Worm (Caenorhabditis elegans) whole organism, L4 larva: ENCODE results near the gene eri-9.

Source experiments
- F37D6.2 ChIP-seq: sonication (generic microtip); optimal IDR thresholded peaks from 2 replicates; lab custom pipeline; 2016; ENCODE audit warnings: mild to moderate bottlenecking, missing genetic modification characterization, missing compliant biosample characterization
- F44E2.7 ChIP-seq: fragments of 200-800 bp; sonication (Bioruptor generic); IDR thresholded peaks from 2 replicates; pipeline ENCODE4 v2.1.2; 2022; ENCODE audit warnings: missing genetic modification characterization, missing compliant biosample characterization
- F49E8.2 ChIP-seq: sonication (generic microtip); optimal IDR thresholded peaks from 2 replicates; lab custom pipeline; 2016; ENCODE audit warnings: missing compliant biosample characterization, mild to moderate bottlenecking, missing genetic modification characterization, borderline replicate concordance
- R02D3.7 ChIP-seq: fragments of 150-350 bp; sonication (generic microtip); optimal IDR thresholded peaks from 3 replicates; lab custom pipeline; 2014; ENCODE audit warnings: missing biosample characterization, missing genetic modification characterization
- T20F7.1 ChIP-seq: fragments of 200-800 bp; sonication (Bioruptor generic); optimal IDR thresholded peaks from 2 replicates; lab custom pipeline; 2018; ENCODE audit warnings: mild to moderate bottlenecking, missing genetic modification characterization, missing compliant biosample characterization
- T26A8.4 ChIP-seq: fragments of 200-800 bp; sonication (Bioruptor generic); IDR thresholded peaks from 2 replicates; pipeline ENCODE4 v1.3.6; 2022; ENCODE audit warnings: missing genetic modification characterization, missing compliant biosample characterization
- Y105C5A.15 ChIP-seq: fragments of 200-800 bp; sonication (Bioruptor generic); IDR thresholded peaks from 2 replicates; pipeline ENCODE4 v1.3.6; 2022; ENCODE audit warnings: missing genetic modification characterization, missing compliant biosample characterization
- Y75B8A.6 ChIP-seq: fragments of 200-800 bp; sonication (Bioruptor generic); IDR thresholded peaks from 2 replicates; pipeline ENCODE4 v1.3.6; 2022; ENCODE audit warnings: missing genetic modification reagents, missing genetic modification characterization, missing compliant biosample characterization
- ZK546.5 ChIP-seq, 2 experiments: sonication (generic microtip); optimal IDR thresholded peaks; 2 replicates each; lab custom pipeline; 2017; ENCODE audit warnings: missing biosample characterization in 2 of 2, missing genetic modification characterization in 2 of 2
- aha-1 ChIP-seq: fragments of 150-350 bp; peaks from one replicate; lab custom pipeline; 2014; ENCODE audit warnings: missing biosample characterization, missing genetic modification characterization
- attf-4 ChIP-seq: sonication (generic microtip); optimal IDR thresholded peaks from 3 replicates; lab custom pipeline; 2017; ENCODE audit warnings: missing biosample characterization, missing genetic modification characterization
- ceh-28 ChIP-seq: fragments of 150-350 bp; optimal IDR thresholded peaks from 2 replicates; lab custom pipeline; 2014; ENCODE audit warnings: missing biosample characterization, missing genetic modification reagents, missing genetic modification characterization
- ces-1 ChIP-seq: fragments of 150-350 bp; sonication (generic microtip); optimal IDR thresholded peaks from 4 replicates; lab custom pipeline; 2014; ENCODE audit warnings: missing biosample characterization, missing genetic modification reagents, missing genetic modification characterization
- cey-2 ChIP-seq: sonication (generic microtip); optimal IDR thresholded peaks from 3 replicates; lab custom pipeline; 2017; ENCODE audit warnings: missing genetic modification characterization, mild to moderate bottlenecking, missing compliant biosample characterization, antibody characterized with exemption, borderline replicate concordance; ENCODE audit not compliant: insufficient read depth
- daf-19 ChIP-seq: fragments of 200-800 bp; sonication (Bioruptor generic); conservative IDR thresholded peaks from 2 replicates; pipeline ENCODE4 v1.3.6; 2022; ENCODE audit warnings: missing genetic modification characterization, missing compliant biosample characterization
- daf-8 ChIP-seq: fragments of 200-800 bp; sonication (Bioruptor generic); IDR thresholded peaks from 2 replicates; pipeline ENCODE4 v1.3.6; 2022; ENCODE audit warnings: missing genetic modification characterization, missing compliant biosample characterization
- dmd-9 ChIP-seq: fragments of 200-800 bp; sonication (Bioruptor generic); IDR thresholded peaks from 2 replicates; pipeline ENCODE4 v1.3.6; 2022; ENCODE audit warnings: missing genetic modification reagents, missing genetic modification characterization, missing compliant biosample characterization
- dve-1 ChIP-seq: sonication (generic microtip); optimal IDR thresholded peaks from 2 replicates; lab custom pipeline; 2017; ENCODE audit warnings: antibody characterized with exemption, mild to moderate bottlenecking, missing genetic modification characterization, missing compliant biosample characterization; ENCODE audit not compliant: insufficient read depth
- egl-27 ChIP-seq: sonication (generic microtip); optimal IDR thresholded peaks from 3 replicates; lab custom pipeline; 2017; ENCODE audit warnings: missing biosample characterization, missing genetic modification reagents, missing genetic modification characterization
- egl-43 ChIP-seq: fragments of 200-800 bp; sonication (Bioruptor generic); IDR thresholded peaks from 2 replicates; pipeline ENCODE4 v1.3.6; 2022; ENCODE audit warnings: missing genetic modification reagents, missing genetic modification characterization, missing compliant biosample characterization
- hif-1 ChIP-seq, 2 experiments: sonication (generic microtip); optimal IDR thresholded peaks; 2 replicates each; lab custom pipeline; 2016 to 2017; ENCODE audit warnings: missing compliant biosample characterization in 2 of 2, missing genetic modification characterization in 2 of 2, missing genetic modification reagents in 2 of 2, missing genotype in 2 of 2, mild to moderate bottlenecking in 1 of 2
- hlh-11 ChIP-seq: fragments of 200-800 bp; sonication (Bioruptor generic); optimal IDR thresholded peaks from 2 replicates; lab custom pipeline; 2018; ENCODE audit warnings: mild to moderate bottlenecking, missing genetic modification characterization, missing compliant biosample characterization
- hlh-30 ChIP-seq: sonication (generic microtip); optimal IDR thresholded peaks from 2 replicates; lab custom pipeline; 2017; ENCODE audit warnings: antibody characterized with exemption, mild to moderate bottlenecking, missing genetic modification characterization, missing compliant biosample characterization; ENCODE audit not compliant: insufficient read depth
- lim-7 ChIP-seq: fragments of 200-800 bp; sonication (Bioruptor generic); IDR thresholded peaks from 2 replicates; pipeline ENCODE4 v1.3.6; 2022; ENCODE audit warnings: missing genetic modification characterization, missing compliant biosample characterization
- lin-29 ChIP-seq: fragments of 200-800 bp; sonication (Bioruptor generic); IDR thresholded peaks from 2 replicates; pipeline ENCODE4 v1.3.6; 2022; ENCODE audit warnings: missing genetic modification reagents, missing genetic modification characterization, missing compliant biosample characterization
- lin-38 ChIP-seq: fragments of 200-800 bp; sonication (Bioruptor generic); IDR thresholded peaks from 2 replicates; pipeline ENCODE4 v1.3.6; 2022; ENCODE audit warnings: missing genetic modification reagents, missing genetic modification characterization, missing compliant biosample characterization
- madf-5 ChIP-seq, 2 experiments: fragments of 200-800 bp; sonication (Bioruptor generic); IDR thresholded peaks; 2 replicates each; pipeline ENCODE4 v1.3.6; 2022; ENCODE audit warnings: missing compliant biosample characterization in 2 of 2, missing genetic modification characterization in 2 of 2
- mep-1 ChIP-seq: fragments of 150-350 bp; sonication (generic microtip); optimal IDR thresholded peaks from 3 replicates; lab custom pipeline; 2014; ENCODE audit warnings: missing biosample characterization, missing genetic modification characterization
- nhr-10 ChIP-seq: fragments of 150-350 bp; optimal IDR thresholded peaks from 2 replicates; lab custom pipeline; 2014; ENCODE audit warnings: missing biosample characterization, missing genetic modification characterization
- nhr-11 ChIP-seq: fragments of 150-350 bp; optimal IDR thresholded peaks from 2 replicates; lab custom pipeline; 2014; ENCODE audit warnings: missing biosample characterization, missing genetic modification characterization
- nhr-42 ChIP-seq: fragments of 200-800 bp; sonication (Bioruptor generic); IDR thresholded peaks from 2 replicates; pipeline ENCODE4 v1.3.6; 2022; ENCODE audit warnings: missing genetic modification characterization, missing compliant biosample characterization
- nhr-76 ChIP-seq: fragments of 150-350 bp; optimal IDR thresholded peaks from 2 replicates; lab custom pipeline; 2014; ENCODE audit warnings: missing biosample characterization, missing genetic modification characterization
- nhr-77 ChIP-seq: fragments of 150-350 bp; optimal IDR thresholded peaks from 2 replicates; lab custom pipeline; 2014; ENCODE audit warnings: missing biosample characterization, missing genetic modification characterization
- php-3 ChIP-seq: fragments of 200-800 bp; sonication (Bioruptor generic); IDR thresholded peaks from 2 replicates; pipeline ENCODE4 v1.3.6; 2022; ENCODE audit warnings: missing genetic modification reagents, missing genetic modification characterization, missing compliant biosample characterization
- pqm-1 ChIP-seq: sonication (generic microtip); optimal IDR thresholded peaks from 2 replicates; lab custom pipeline; 2017; ENCODE audit warnings: missing biosample characterization, missing genetic modification characterization
- saeg-2 ChIP-seq: fragments of 200-800 bp; sonication (Bioruptor generic); IDR thresholded peaks from 2 replicates; pipeline ENCODE4 v1.3.6; 2022; ENCODE audit warnings: missing genetic modification reagents, missing genetic modification characterization, missing compliant biosample characterization
- sdz-12 ChIP-seq: fragments of 200-800 bp; sonication (Bioruptor generic); optimal IDR thresholded peaks from 2 replicates; lab custom pipeline; 2018; ENCODE audit warnings: mild to moderate bottlenecking, missing genetic modification characterization, missing compliant biosample characterization
- spr-1 ChIP-seq: sonication (generic microtip); optimal IDR thresholded peaks from 2 replicates; lab custom pipeline; 2016; ENCODE audit warnings: mild to moderate bottlenecking, missing genetic modification characterization, missing compliant biosample characterization
- spr-3 ChIP-seq: fragments of 200-800 bp; sonication (Bioruptor generic); optimal IDR thresholded peaks from 2 replicates; lab custom pipeline; 2018; ENCODE audit warnings: mild to moderate bottlenecking, missing genetic modification characterization, missing compliant biosample characterization
- tag-97 ChIP-seq: fragments of 200-800 bp; sonication (Bioruptor generic); IDR thresholded peaks from 2 replicates; pipeline ENCODE4 v1.3.6; 2022; ENCODE audit warnings: missing genetic modification characterization, missing compliant biosample characterization
- unc-62 ChIP-seq, 3 experiments: fragments of 150-350 bp in 1 of 3; sonication (generic microtip); optimal IDR thresholded peaks in 2 of 3; peaks in 1 of 3; 1 replicate in 1 of 3; 2 replicates in 2 of 3; lab custom pipeline; 2014 to 2017; ENCODE audit warnings: missing biosample characterization in 3 of 3, missing genetic modification characterization in 3 of 3, missing genetic modification reagents in 3 of 3, missing genotype in 1 of 3
- zag-1 ChIP-seq: fragments of 150-350 bp; optimal IDR thresholded peaks from 2 replicates; lab custom pipeline; 2014; ENCODE audit warnings: missing biosample characterization, missing genetic modification characterization
- zfp-2 ChIP-seq: sonication (generic microtip); optimal IDR thresholded peaks from 2 replicates; lab custom pipeline; 2016; ENCODE audit warnings: mild to moderate bottlenecking, missing genetic modification characterization, missing compliant biosample characterization
- zfp-3 ChIP-seq: fragments of 200-800 bp; sonication (Bioruptor generic); conservative IDR thresholded peaks from 2 replicates; pipeline ENCODE4 v1.3.6; 2022; ENCODE audit warnings: missing genetic modification reagents, missing genetic modification characterization, missing compliant biosample characterization
- zip-11 ChIP-seq: fragments of 200-800 bp; sonication (Bioruptor generic); IDR thresholded peaks from 2 replicates; pipeline ENCODE4 v1.3.6; 2022; ENCODE audit warnings: missing genetic modification characterization, missing compliant biosample characterization

The eri-9 gene

DNA sequence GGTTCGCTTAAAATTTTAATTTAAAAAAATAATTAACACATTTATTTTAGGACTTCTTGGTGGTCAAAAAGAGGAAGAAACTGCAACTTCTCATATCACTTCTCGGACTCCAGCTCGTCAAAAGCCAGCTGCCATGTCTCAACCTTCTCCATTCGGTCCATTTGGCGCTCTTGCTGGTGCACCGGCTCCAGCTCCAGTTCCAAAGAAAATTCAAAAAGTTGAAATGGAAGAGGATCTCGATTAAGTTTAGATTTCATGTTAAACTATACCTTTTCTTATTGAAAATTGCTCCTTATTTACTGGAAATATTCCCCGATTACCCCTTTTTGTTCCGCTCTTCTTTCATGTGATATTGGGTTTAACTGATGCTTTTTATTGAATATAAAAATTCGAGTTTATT lies 18.5 kb upstream of the eri-9 start:
- TF ChIP-seq mep-1 (tag; lab: Kevin White, UChicago) (no peak), aha-1 (tag; lab: Kevin White, UChicago) (peak; percentile 93)

DNA sequence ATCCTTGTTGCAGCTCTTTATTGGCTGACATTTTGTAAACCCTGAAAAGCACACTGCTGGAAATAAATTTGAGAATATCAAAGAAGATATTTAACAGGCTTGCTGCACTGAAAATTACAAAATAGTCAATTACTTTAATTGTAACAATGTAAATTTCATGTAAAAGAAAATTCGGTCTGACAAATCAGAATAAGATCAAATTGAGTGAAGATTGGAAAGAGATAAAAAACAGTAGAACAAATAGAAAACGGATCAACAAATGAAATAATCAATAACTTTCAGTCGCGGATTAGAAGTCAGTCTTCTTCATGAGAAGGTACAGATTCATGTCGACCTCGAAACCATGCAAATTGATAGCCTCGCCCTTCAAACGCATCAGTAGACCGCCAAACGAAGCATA lies 15.2 kb upstream of the eri-9 start, which contains the start of gene rars-1:
Gene rars-1 (minus strand): TSS at position 101 of the 400 bp plus-strand sequence.
- TF ChIP-seq T26A8.4 (GFP tag; lab: Robert Waterston, UW) (no peak), unc-62 (GFP tag; optimal IDR thresholded peaks at IDR 0.05 in 1 of 2; lab: Kevin White, UChicago) (peak in 1 of 2 experiments; percentile 57), unc-62 (tag; optimal IDR thresholded peaks at IDR 0.05; lab: Kevin White, UChicago) (no peak)

DNA sequence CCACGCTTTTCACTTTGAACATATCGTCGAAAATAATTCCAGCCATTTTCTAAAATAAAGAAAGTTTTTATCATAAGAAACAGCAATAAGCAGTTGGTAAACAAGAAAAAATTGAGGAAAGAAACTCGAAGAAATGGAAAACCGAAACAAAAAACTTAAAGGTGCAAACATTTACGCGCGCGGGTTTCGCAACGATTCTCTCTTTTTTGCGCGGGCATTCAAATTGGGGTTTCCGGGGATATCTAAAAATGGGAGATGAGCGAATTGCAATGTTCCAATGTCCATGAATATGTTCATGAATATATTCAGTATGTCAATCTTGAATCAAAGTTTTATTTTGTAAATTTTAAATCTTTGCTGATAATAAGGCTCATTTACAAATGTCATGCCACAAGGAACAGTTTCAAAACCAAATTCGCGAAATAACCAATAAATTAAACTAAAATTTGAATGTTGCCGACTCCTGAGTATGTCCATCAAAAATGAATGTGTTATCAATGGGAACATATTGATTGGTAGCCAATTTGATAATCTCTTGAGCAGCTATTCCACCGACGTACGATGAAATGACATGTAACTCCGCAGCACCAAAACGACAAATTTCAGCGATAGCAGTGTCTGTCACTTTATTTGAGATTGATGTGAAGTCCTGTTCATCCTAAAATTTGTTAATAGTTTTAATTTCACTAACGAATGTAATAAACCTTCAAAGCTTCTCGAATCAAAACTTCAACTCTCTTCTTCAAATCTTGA lies 14.1 kb upstream of the eri-9 start, which contains the start of gene rpb-8:
Gene rpb-8 (minus strand): TSS at position 49 of the 753 bp plus-strand sequence.
- TF ChIP-seq zip-11 (GFP tag; lab: Robert Waterston, UW) (no peak), dmd-9 (GFP tag; lab: Robert Waterston, UW) (no peak), mep-1 (tag; lab: Kevin White, UChicago) (peak; percentile 34), hif-1 (tag; optimal IDR thresholded peaks at IDR 0.05; lab: Kevin White, UChicago) (peak in 1 of 2 experiments; percentile 28), T20F7.1 (no peak), egl-27 (no peak), pqm-1 (tag; lab: Kevin White, UChicago) (no peak), spr-3 (GFP tag; lab: Kevin White, UChicago) (no peak), lin-38 (GFP tag; lab: Robert Waterston, UW) (0 out of 2 replicates have a peak, but pooled peaks have one; percentile 22), Y75B8A.6 (no peak), nhr-77 (tag; lab: Kevin White, UChicago) (no peak), nhr-76 (tag; lab: Kevin White, UChicago) (no peak), spr-1 (tag; lab: Kevin White, UChicago) (no peak), tag-97 (no peak), nhr-11 (no peak), hlh-30 (tag; lab: Kevin White, UChicago) (peak; percentile 23), Y105C5A.15 (GFP tag; lab: Robert Waterston, UW) (no peak), daf-8 (GFP tag; lab: Robert Waterston, UW) (no peak), lin-29 (no peak), sdz-12 (GFP tag; lab: Kevin White, UChicago) (no peak), ZK546.5 (tag; optimal IDR thresholded peaks at IDR 0.05; lab: Kevin White, UChicago) (no peak), F44E2.7 (GFP tag; lab: Robert Waterston, UW) (no peak), F37D6.2 (tag; lab: Kevin White, UChicago) (no peak), dve-1 (tag; lab: Kevin White, UChicago) (peak; percentile 9), ces-1 (no peak), ceh-28 (tag; lab: Kevin White, UChicago) (no peak), F49E8.2 (tag; lab: Kevin White, UChicago) (no peak), attf-4 (no peak), php-3 (GFP tag; lab: Robert Waterston, UW) (no peak), hlh-11 (no peak), unc-62 (GFP tag; optimal IDR thresholded peaks at IDR 0.05 in 1 of 2; lab: Kevin White, UChicago) (no peak), unc-62 (tag; optimal IDR thresholded peaks at IDR 0.05; lab: Kevin White, UChicago) (no peak), R02D3.7 (tag; lab: Kevin White, UChicago) (no peak), cey-2 (tag; lab: Kevin White, UChicago) (no peak), zfp-3 (GFP tag; lab: Robert Waterston, UW) (no peak), daf-19 (GFP tag; lab: Robert Waterston, UW) (no peak), nhr-10 (no peak), zag-1 (tag; lab: Kevin White, UChicago) (no peak), egl-43 (GFP tag; lab: Robert Waterston, UW) (no peak), saeg-2 (no peak), lim-7 (GFP tag; lab: Robert Waterston, UW) (no peak), zfp-2 (tag; lab: Kevin White, UChicago) (no peak), nhr-42 (GFP tag; lab: Robert Waterston, UW) (no peak), madf-5 (GFP tag; IDR thresholded peaks at IDR 0.05; lab: Robert Waterston, UW) (no peak)
